Fruit fly (Drosophila melanogaster) whole organism: ENCODE measurements around the gene CG1304.

ENCODE experiments used
- CG8478 ChIP-seq: fragments of >200 bp; optimal IDR thresholded peaks from 2 replicates; lab custom pipeline; 2018; ENCODE audit warnings: inconsistent platforms
- Dll ChIP-seq: fragments of >200 bp; optimal IDR thresholded peaks from 2 replicates; lab custom pipeline; 2017

DNA sequence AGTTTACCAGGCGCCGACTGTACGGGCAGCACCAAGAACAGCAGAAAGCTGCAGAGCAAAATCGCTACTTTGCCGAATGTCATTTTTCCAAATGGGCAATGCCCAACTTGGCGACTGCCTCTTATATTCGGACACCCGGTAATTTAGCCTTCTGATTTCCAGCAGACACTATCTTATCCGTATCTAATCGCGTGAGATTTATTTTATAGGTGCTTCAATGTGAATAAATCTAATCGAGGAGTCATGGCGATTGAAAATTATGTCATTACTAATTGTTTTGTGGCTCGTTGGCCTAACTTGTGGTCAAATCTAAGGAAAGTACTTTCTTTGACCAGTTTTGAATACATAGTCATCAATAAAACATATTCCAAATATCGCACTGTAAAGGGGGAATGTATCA, 1.8 kb downstream of the CG1304 start, which contains the start of gene Ser6:
- TF ChIP-seq CG8478 (lab: Kevin White, UChicago) (no peak), Dll (lab: Kevin White, UChicago) (no peak)
